Fruit fly (Drosophila melanogaster) whole organism, pupa: ENCODE results near the gene Sras.

Source experiments
- CG10348 ChIP-seq: fragments of 200-800 bp; sonication (Bioruptor generic); IDR thresholded peaks from 2 replicates; pipeline ENCODE4 v1.3.6; 2022; ENCODE audit warnings: missing biosample characterization, missing genetic modification characterization
- CG12605 ChIP-seq: fragments of 200-800 bp; sonication (Bioruptor generic); IDR thresholded peaks from 2 replicates; pipeline ENCODE4 v1.3.6; 2022; ENCODE audit warnings: missing biosample characterization, missing genetic modification characterization
- CG13204 ChIP-seq: fragments of 200-800 bp; sonication (Bioruptor generic); optimal IDR thresholded peaks from 2 replicates; lab custom pipeline; 2018; ENCODE audit warnings: missing biosample characterization, mild to moderate bottlenecking, missing genetic modification characterization, moderate library complexity
- CG14655 ChIP-seq: fragments of 200-800 bp; sonication (Bioruptor generic); optimal IDR thresholded peaks from 3 replicates; lab custom pipeline; 2017; ENCODE audit warnings: mild to moderate bottlenecking, missing biosample characterization, missing genetic modification reagents, missing genetic modification characterization
- CG15710 ChIP-seq: fragments of 200-800 bp; sonication (Bioruptor generic); optimal IDR thresholded peaks from 2 replicates; lab custom pipeline; 2018; ENCODE audit warnings: missing biosample characterization, mild to moderate bottlenecking, missing genetic modification characterization, moderate library complexity
- CG17806 ChIP-seq: fragments of 200-800 bp; sonication (Bioruptor generic); optimal IDR thresholded peaks from 2 replicates; lab custom pipeline; 2018; ENCODE audit warnings: missing biosample characterization, mild to moderate bottlenecking, missing genetic modification characterization, moderate library complexity
- CG32121 ChIP-seq: fragments of 200-800 bp; sonication (Bioruptor generic); IDR thresholded peaks from 2 replicates; pipeline ENCODE4 v1.3.6; 2022; ENCODE audit warnings: missing biosample characterization, missing genetic modification characterization
- CG34367 ChIP-seq: fragments of 200-800 bp; sonication (Bioruptor generic); optimal IDR thresholded peaks from 2 replicates; lab custom pipeline; 2018; ENCODE audit warnings: missing biosample characterization, mild to moderate bottlenecking, missing genetic modification characterization
- CG4496 ChIP-seq: fragments of 200-800 bp; sonication (Bioruptor generic); IDR thresholded peaks from 3 replicates; pipeline ENCODE4 v1.3.6; 2022; ENCODE audit warnings: missing biosample characterization, missing genetic modification characterization
- CG8159 ChIP-seq: fragments of 200-800 bp; sonication (Bioruptor generic); optimal IDR thresholded peaks from 3 replicates; lab custom pipeline; 2018; ENCODE audit warnings: missing biosample characterization, mild to moderate bottlenecking, missing genetic modification characterization, moderate library complexity
- CG8301 ChIP-seq: fragments of 200-800 bp; sonication (Bioruptor generic); optimal IDR thresholded peaks from 2 replicates; lab custom pipeline; 2018; ENCODE audit warnings: missing biosample characterization, mild to moderate bottlenecking, missing genetic modification characterization
- CG9948 ChIP-seq: fragments of 200-800 bp; sonication (Bioruptor generic); optimal IDR thresholded peaks from 2 replicates; lab custom pipeline; 2018; ENCODE audit warnings: missing biosample characterization, mild to moderate bottlenecking, missing genetic modification characterization, moderate library complexity
- D1 ChIP-seq: fragments of 200-800 bp; sonication (Bioruptor generic); optimal IDR thresholded peaks from 2 replicates; lab custom pipeline; 2018; ENCODE audit warnings: missing biosample characterization, mild to moderate bottlenecking, missing genetic modification characterization, moderate library complexity
- EcR ChIP-seq: fragments of 200-800 bp; sonication (Bioruptor generic); optimal IDR thresholded peaks from 3 replicates; lab custom pipeline; 2019; ENCODE audit warnings: missing biosample characterization, missing genetic modification characterization, mild to moderate bottlenecking, moderate library complexity, missing genetic modification reagents
- Ets98B ChIP-seq: fragments of 200-800 bp; sonication (Bioruptor generic); IDR thresholded peaks from 2 replicates; pipeline ENCODE4 v1.3.6; 2022; ENCODE audit warnings: missing biosample characterization, missing genetic modification characterization
- Pif1A ChIP-seq: fragments of 200-800 bp; sonication (Bioruptor generic); optimal IDR thresholded peaks from 3 replicates; lab custom pipeline; 2016; ENCODE audit warnings: missing biosample characterization, missing genetic modification characterization
- Pif1B ChIP-seq: fragments of 200-800 bp; sonication (Bioruptor generic); optimal IDR thresholded peaks from 3 replicates; lab custom pipeline; 2016; ENCODE audit warnings: missing biosample characterization, missing genetic modification characterization
- Snoo ChIP-seq: fragments of 200-800 bp; sonication (Bioruptor generic); optimal IDR thresholded peaks from 3 replicates; lab custom pipeline; 2017; ENCODE audit warnings: missing biosample characterization, mild to moderate bottlenecking, missing genetic modification characterization, inconsistent platforms
- fd96Ca ChIP-seq: fragments of 200-800 bp; sonication (Bioruptor generic); IDR thresholded peaks from 3 replicates; pipeline ENCODE4 v1.3.6; 2022; ENCODE audit warnings: missing biosample characterization, missing genetic modification characterization
- gl ChIP-seq: fragments of 200-800 bp; sonication (Bioruptor generic); optimal IDR thresholded peaks from 2 replicates; lab custom pipeline; 2018; ENCODE audit warnings: missing biosample characterization, mild to moderate bottlenecking, missing genetic modification characterization
- rn ChIP-seq: fragments of 200-800 bp; sonication (Bioruptor generic); IDR thresholded peaks from 2 replicates; pipeline ENCODE4 v1.3.6; 2022; ENCODE audit warnings: missing biosample characterization, missing genetic modification characterization

The Sras gene

dm6 chr3L:5561341-5561740, 2.2 kb upstream of the Sras start, which contains the start of gene sinu:
Gene sinu, minus strand, starts transcription at chr3L:5561598.
- no peak for TF ChIP-seq EcR (GFP tag; lab: Kevin White, UChicago)
- TF ChIP-seq CG10348 (GFP tag; lab: Robert Waterston, UW): no peak
- TF ChIP-seq CG15710 (tag; lab: Kevin White, UChicago): no peak
- no peak for TF ChIP-seq CG4496
- no peak for TF ChIP-seq CG9948 (tag; lab: Kevin White, UChicago)
- TF ChIP-seq Pif1B: no peak
- no peak for TF ChIP-seq Snoo (tag; lab: Kevin White, UChicago)
- no peak for TF ChIP-seq Ets98B (GFP tag; lab: Robert Waterston, UW)
- TF ChIP-seq CG8159 (tag; lab: Kevin White, UChicago): no peak
- TF ChIP-seq gl: no peak
- TF ChIP-seq fd96Ca (GFP tag; lab: Robert Waterston, UW): no peak
- no peak for TF ChIP-seq CG12605 (GFP tag; lab: Robert Waterston, UW)

- TF ChIP-seq CG13204 (GFP tag; lab: Kevin White, UChicago) (no peak), gl (no peak), Snoo (tag; lab: Kevin White, UChicago) (no peak), CG9948 (tag; lab: Kevin White, UChicago) (no peak), CG4496 (no peak), EcR (GFP tag; lab: Kevin White, UChicago) (no peak), CG14655 (GFP tag; lab: Kevin White, UChicago) (no peak), Pif1B (no peak), CG8159 (tag; lab: Kevin White, UChicago) (no peak), CG32121 (GFP tag; lab: Robert Waterston, UW) (no peak), D1 (tag; lab: Kevin White, UChicago) (no peak), Ets98B (GFP tag; lab: Robert Waterston, UW) (no peak), CG34367 (tag; lab: Kevin White, UChicago) (no peak), CG8301 (tag; lab: Kevin White, UChicago) (no peak), CG12605 (GFP tag; lab: Robert Waterston, UW) (no peak), CG10348 (GFP tag; lab: Robert Waterston, UW) (no peak), fd96Ca (GFP tag; lab: Robert Waterston, UW) (no peak), CG15710 (tag; lab: Kevin White, UChicago) (no peak), Pif1A (GFP tag; lab: Kevin White, UChicago) (no peak)
- TF ChIP-seq, all 21 proteins: peak for 0
Observed at dm6 chr3L:5562584-5562983, 990 bp upstream of the Sras start.

dm6 chr3L:5565051-5565688, 1.6 kb downstream of the Sras start, which contains the start of gene bc10:
Gene bc10, plus strand, starts transcription at chr3L:5565231.
- no peak for TF ChIP-seq Ets98B (GFP tag; lab: Robert Waterston, UW)
- TF ChIP-seq, all 21 proteins: peak for 0

- TF ChIP-seq CG4496 (no peak), D1 (tag; lab: Kevin White, UChicago) (no peak), CG13204 (GFP tag; lab: Kevin White, UChicago) (no peak), CG17806 (tag; lab: Kevin White, UChicago) (no peak)
Observed at dm6 chr3L:5568361-5568760, 4.8 kb downstream of the Sras start.

- TF ChIP-seq Ets98B (GFP tag; lab: Robert Waterston, UW) (peak; percentile 10; the same call in 1 of the 2 replicates), D1 (tag; lab: Kevin White, UChicago) (no peak)
Observed at dm6 chr3L:5569724-5570123, 6.2 kb downstream of the Sras start.

dm6 chr3L:5571051-5571450, 7.5 kb downstream of the Sras start:
- TF ChIP-seq Pif1A (GFP tag; lab: Kevin White, UChicago): no peak
- 0 out of 3 replicates have a peak, but pooled peaks have one; percentile 42 for TF ChIP-seq CG4496
- no peak for TF ChIP-seq CG14655 (GFP tag; lab: Kevin White, UChicago)
- TF ChIP-seq CG17806 (tag; lab: Kevin White, UChicago): no peak
- TF ChIP-seq Snoo (tag; lab: Kevin White, UChicago): peak; percentile 12
- TF ChIP-seq fd96Ca (GFP tag; lab: Robert Waterston, UW): peak; percentile 46; the same call in 1 of the 3 replicates
- no peak for TF ChIP-seq CG9948 (tag; lab: Kevin White, UChicago)
- no peak for TF ChIP-seq CG10348 (GFP tag; lab: Robert Waterston, UW)
- peak; percentile 22; the same call in 1 of the 2 replicates for TF ChIP-seq Ets98B (GFP tag; lab: Robert Waterston, UW)
- TF ChIP-seq CG12605 (GFP tag; lab: Robert Waterston, UW): peak; percentile 62
- no peak for TF ChIP-seq Pif1B
- no peak for TF ChIP-seq CG34367 (tag; lab: Kevin White, UChicago)
- no peak for TF ChIP-seq CG32121 (GFP tag; lab: Robert Waterston, UW)
- no peak for TF ChIP-seq CG15710 (tag; lab: Kevin White, UChicago)
- no peak for TF ChIP-seq CG8159 (tag; lab: Kevin White, UChicago)
- TF ChIP-seq rn (GFP tag; lab: Robert Waterston, UW): no peak
- no peak for TF ChIP-seq CG8301 (tag; lab: Kevin White, UChicago)
- no peak for TF ChIP-seq D1 (tag; lab: Kevin White, UChicago)
- no peak for TF ChIP-seq gl
- TF ChIP-seq CG13204 (GFP tag; lab: Kevin White, UChicago): no peak
- no peak for TF ChIP-seq EcR (GFP tag; lab: Kevin White, UChicago)
